Worm (Caenorhabditis elegans) whole organism, L3 larva: ENCODE results near the gene gpx-7.

ENCODE experiments used
- ZK546.5 ChIP-seq: sonication (generic microtip); optimal IDR thresholded peaks from 2 replicates; lab custom pipeline; 2017; ENCODE audit warnings: missing biosample characterization, missing genetic modification characterization
- lin-39 ChIP-seq: fragments of 150-350 bp; optimal IDR thresholded peaks from 2 replicates; lab custom pipeline; 2018; ENCODE audit warnings: missing biosample characterization, missing genetic modification reagents, missing genetic modification characterization
- pha-4 ChIP-seq: fragments of 150-350 bp; optimal IDR thresholded peaks from 2 replicates; lab custom pipeline; 2014; ENCODE audit warnings: missing biosample characterization, missing genetic modification reagents, missing genetic modification characterization
- skn-1 ChIP-seq: fragments of 150-350 bp; optimal IDR thresholded peaks from 2 replicates; lab custom pipeline; 2014; ENCODE audit warnings: missing biosample characterization, missing genetic modification characterization

ce11 chrX:7809352-7810196 is 10.0 kb upstream of the gpx-7 start:
- TF ChIP-seq pha-4 (tag; lab: Kevin White, UChicago) (peak; percentile 80), lin-39 (tag; lab: Kevin White, UChicago) (peak; percentile 65), skn-1 (no peak), ZK546.5 (tag; lab: Kevin White, UChicago) (no peak)
